Fruit fly (Drosophila melanogaster): Measurements from ENCODE around the gene nmd.
A peak's percentile ranks its signal among the peaks of the same experiment; 100 is the strongest.

Gene nmd

DNA sequence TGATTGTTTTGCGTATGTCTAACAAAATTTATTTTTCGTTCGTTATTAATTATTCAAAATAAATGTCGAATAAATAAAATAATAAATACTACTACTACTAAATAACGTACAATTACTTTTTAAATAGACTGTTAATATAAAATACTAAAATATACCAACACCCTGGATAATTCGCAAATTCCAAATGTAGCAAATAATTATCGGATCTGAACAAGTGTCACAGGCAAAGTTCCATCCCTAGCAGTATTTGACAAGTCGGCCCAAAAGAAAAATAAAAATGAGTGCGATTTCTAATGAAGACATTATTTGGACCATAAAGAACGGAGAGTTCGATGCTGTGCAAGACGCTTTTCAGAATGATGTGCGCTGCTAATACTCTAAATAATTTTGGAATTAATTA, 37.7 kb upstream of the nmd start, which contains the start of gene CG31715 (continued):
- TF ChIP-seq Hr3 (GFP tag; optimal IDR thresholded peaks at IDR 0.05) (peak; percentile 37), CG30431 (GFP tag; optimal IDR thresholded peaks at IDR 0.05) (no peak), CG3726 (GFP tag; IDR thresholded peaks at IDR 0.05) (no peak), pum (GFP tag; optimal IDR thresholded peaks at IDR 0.05) (no peak), klu (GFP tag; IDR thresholded peaks at IDR 0.05) (no peak), CG1603 (tag; optimal IDR thresholded peaks at IDR 0.05) (peak; percentile 35), CG2116 (GFP tag; optimal IDR thresholded peaks at IDR 0.05) (peak; percentile 39), CG2120 (GFP tag; optimal IDR thresholded peaks at IDR 0.05) (peak; percentile 23), CG14667 (GFP tag; IDR thresholded peaks at IDR 0.05) (no peak), CG17328 (GFP tag; IDR thresholded peaks at IDR 0.05) (no peak), HLH3B (GFP tag; IDR thresholded peaks at IDR 0.05) (no peak), CG15479 (GFP tag; optimal IDR thresholded peaks at IDR 0.05) (no peak), CG11723 (GFP tag; optimal IDR thresholded peaks at IDR 0.05) (no peak), CG4404 (GFP tag; IDR thresholded peaks at IDR 0.05) (no peak), bbx (GFP tag; IDR thresholded peaks at IDR 0.05; ENCODE audit: partially characterized antibody) (no peak), CG32532 (GFP tag; IDR thresholded peaks at IDR 0.05) (peak; percentile 58; the same call in 1 of the 2 replicates), Scr (GFP tag; IDR thresholded peaks at IDR 0.05; ENCODE audit: partially characterized antibody) (peak; percentile 51), Xrp1 (GFP tag; IDR thresholded peaks at IDR 0.05) (0 out of 2 replicates have a peak, but pooled peaks have one; percentile 22), HLH54F (GFP tag; optimal IDR thresholded peaks at IDR 0.05) (no peak), dpn (GFP tag; optimal IDR thresholded peaks at IDR 0.05) (peak in 1 of 2 experiments; percentile 41), CG7745 (tag; optimal IDR thresholded peaks at IDR 0.05) (peak; percentile 98), HLHmδ (GFP tag; optimal IDR thresholded peaks at IDR 0.05) (no peak), CG31388 (GFP tag; optimal IDR thresholded peaks at IDR 0.05) (no peak), fd3F (GFP tag; optimal IDR thresholded peaks at IDR 0.05) (no peak), CG10565 (GFP tag; optimal IDR thresholded peaks at IDR 0.05) (no peak), Camta (GFP tag; optimal IDR thresholded peaks at IDR 0.05) (no peak), CG4424 (GFP tag; optimal IDR thresholded peaks at IDR 0.05) (no peak), YL-1 (GFP tag; optimal IDR thresholded peaks at IDR 0.05) (peak; percentile 21), Max (GFP tag; optimal IDR thresholded peaks at IDR 0.05) (no peak), CG8290 (GFP tag; optimal IDR thresholded peaks at IDR 0.05) (peak; percentile 19), CG8290 (tag; optimal IDR thresholded peaks at IDR 0.05) (peak in 1 of 2 experiments; percentile 40), CG9215 (GFP tag; IDR thresholded peaks at IDR 0.05) (no peak), trem (tag; optimal IDR thresholded peaks at IDR 0.05) (no peak), nom (GFP tag; optimal IDR thresholded peaks at IDR 0.05) (no peak), CG10267 (tag; optimal IDR thresholded peaks at IDR 0.05) (peak; percentile 14), crp (GFP tag; optimal IDR thresholded peaks at IDR 0.05) (peak in 1 of 2 experiments; percentile 56), B-H2 (GFP tag; optimal IDR thresholded peaks at IDR 0.05) (peak; percentile 19), zf30C (GFP tag; optimal IDR thresholded peaks at IDR 0.05) (no peak), CG2129 (GFP tag; IDR thresholded peaks at IDR 0.05; ENCODE audit: partially characterized antibody) (no peak), slbo (GFP tag; IDR thresholded peaks at IDR 0.05) (peak; percentile 66), z (GFP tag; IDR thresholded peaks at IDR 0.05) (no peak), Aef1 (GFP tag; IDR thresholded peaks at IDR 0.05) (no peak), repo (GFP tag; optimal IDR thresholded peaks at IDR 0.05) (no peak), Gsc (GFP tag; IDR thresholded peaks at IDR 0.05) (no peak), CG12659 (GFP tag; optimal IDR thresholded peaks at IDR 0.05) (peak; percentile 23), abd-A (tag; optimal IDR thresholded peaks at IDR 0.05) (no peak), Fer2 (tag; optimal IDR thresholded peaks at IDR 0.05) (no peak), gcm2 (GFP tag; optimal IDR thresholded peaks at IDR 0.05) (no peak), tgo (GFP tag; IDR thresholded peaks at IDR 0.05) (no peak), pzg (GFP tag; optimal IDR thresholded peaks at IDR 0.05) (peak; percentile 42), CG18619 (GFP tag; optimal IDR thresholded peaks at IDR 0.05) (no peak)
